Fruit fly (Drosophila melanogaster) whole organism, embryonic: Measurements from ENCODE around the gene CG8176.

Experiments
- Adf1 ChIP-seq: fragments of 200-800 bp; sonication (Bioruptor generic); IDR thresholded peaks from 2 replicates; pipeline ENCODE4 v1.3.6; 2022; ENCODE audit warnings: missing biosample characterization, missing genetic modification characterization
- C15 ChIP-seq: fragments of 200-800 bp; sonication (Bioruptor generic); IDR thresholded peaks from 3 replicates; pipeline ENCODE4 v1.3.6; 2022; ENCODE audit warnings: missing biosample characterization, missing genetic modification characterization
- CG1024 ChIP-seq: fragments of 200-800 bp; sonication (Bioruptor generic); IDR thresholded peaks from 2 replicates; pipeline ENCODE4 v1.3.6; 2022; ENCODE audit warnings: missing biosample characterization, missing genetic modification characterization
- CG12236 ChIP-seq: fragments of 200-800 bp; sonication (Bioruptor generic); optimal IDR thresholded peaks from 2 replicates; lab custom pipeline; 2016; ENCODE audit warnings: missing biosample characterization, missing genetic modification characterization
- CG15073 ChIP-seq: fragments of 200-800 bp; sonication (Bioruptor generic); optimal IDR thresholded peaks from 2 replicates; lab custom pipeline; 2016; ENCODE audit warnings: missing biosample characterization, missing genetic modification characterization
- CG1602 ChIP-seq: fragments of 200-800 bp; sonication (Bioruptor generic); optimal IDR thresholded peaks from 3 replicates; lab custom pipeline; 2016; ENCODE audit warnings: missing biosample characterization, missing genetic modification characterization
- CG17385 ChIP-seq: fragments of 200-800 bp; sonication (Bioruptor generic); optimal IDR thresholded peaks from 3 replicates; lab custom pipeline; 2018; ENCODE audit warnings: missing biosample characterization, mild to moderate bottlenecking, missing genetic modification characterization
- CG18764 ChIP-seq: fragments of 200-800 bp; sonication (Bioruptor generic); optimal IDR thresholded peaks from 3 replicates; lab custom pipeline; 2016; ENCODE audit warnings: missing biosample characterization, missing genetic modification characterization
- CG2199 ChIP-seq: fragments of 200-800 bp; sonication (Bioruptor generic); IDR thresholded peaks from 3 replicates; pipeline ENCODE4 v1.3.6; 2022; ENCODE audit warnings: missing biosample characterization, missing genetic modification characterization
- CG3281 ChIP-seq: fragments of 200-800 bp; sonication (Bioruptor generic); optimal IDR thresholded peaks from 3 replicates; lab custom pipeline; 2017; ENCODE audit warnings: missing biosample characterization, mild to moderate bottlenecking, missing genetic modification characterization
- CG3995 ChIP-seq: fragments of 200-800 bp; sonication (Bioruptor generic); optimal IDR thresholded peaks from 3 replicates; lab custom pipeline; 2016; ENCODE audit warnings: missing biosample characterization, missing genetic modification characterization
- CG4424 ChIP-seq: fragments of 200-800 bp; sonication (Bioruptor generic); optimal IDR thresholded peaks from 3 replicates; lab custom pipeline; 2016; ENCODE audit warnings: missing biosample characterization, missing genetic modification characterization
- CG4820 ChIP-seq: fragments of 200-800 bp; sonication (Bioruptor generic); optimal IDR thresholded peaks from 3 replicates; lab custom pipeline; 2016; ENCODE audit warnings: missing biosample characterization, missing genetic modification characterization
- CG4854 ChIP-seq: fragments of 200-800 bp; sonication (Bioruptor generic); optimal IDR thresholded peaks from 2 replicates; lab custom pipeline; 2016; ENCODE audit warnings: missing biosample characterization, missing genetic modification characterization, inconsistent platforms
- CG7745 ChIP-seq: fragments of 200-800 bp; sonication (Bioruptor generic); optimal IDR thresholded peaks from 2 replicates; lab custom pipeline; 2018; ENCODE audit warnings: missing biosample characterization, mild to moderate bottlenecking, missing genetic modification characterization, moderate library complexity
- CG8089 ChIP-seq: fragments of 200-800 bp; sonication (Bioruptor generic); optimal IDR thresholded peaks from 3 replicates; lab custom pipeline; 2016; ENCODE audit warnings: missing biosample characterization, missing genetic modification characterization
- CG9727 ChIP-seq: fragments of 200-800 bp; sonication (Bioruptor generic); optimal IDR thresholded peaks from 3 replicates; lab custom pipeline; 2017; ENCODE audit warnings: missing biosample characterization, mild to moderate bottlenecking, missing genetic modification characterization
- CG9876 ChIP-seq: fragments of 200-800 bp; sonication (Bioruptor generic); optimal IDR thresholded peaks from 2 replicates; lab custom pipeline; 2016; ENCODE audit warnings: missing biosample characterization, missing genetic modification characterization
- Dip3 ChIP-seq: fragments of 200-800 bp; sonication (Bioruptor generic); optimal IDR thresholded peaks from 3 replicates; lab custom pipeline; 2016; ENCODE audit warnings: missing biosample characterization, missing genetic modification characterization
- Ets97D ChIP-seq: fragments of 200-800 bp; sonication (Bioruptor generic); optimal IDR thresholded peaks from 3 replicates; lab custom pipeline; 2016; ENCODE audit warnings: missing biosample characterization, missing genetic modification characterization
- Mes4 ChIP-seq: fragments of 200-800 bp; sonication (Bioruptor generic); optimal IDR thresholded peaks from 2 replicates; lab custom pipeline; 2016; ENCODE audit warnings: missing biosample characterization, missing genetic modification characterization
- Myb ChIP-seq: fragments of 200-800 bp; sonication (Bioruptor generic); optimal IDR thresholded peaks from 2 replicates; lab custom pipeline; 2016; ENCODE audit warnings: missing biosample characterization, missing genetic modification characterization
- Sox100B ChIP-seq: fragments of 200-800 bp; sonication (Bioruptor generic); optimal IDR thresholded peaks from 3 replicates; lab custom pipeline; 2018; ENCODE audit warnings: missing biosample characterization, mild to moderate bottlenecking, missing genetic modification characterization
- Stat92E ChIP-seq, 3 experiments: fragments of >200 bp in 2 of 3; fragments of 200-800 bp in 1 of 3; sonication (Bioruptor generic) in 1 of 3; optimal IDR thresholded peaks; 2 replicates each; lab custom pipeline; 2017 to 2019; ENCODE audit warnings: missing biosample characterization in 3 of 3, missing genetic modification characterization in 3 of 3, mild to moderate bottlenecking in 1 of 3, moderate library complexity in 1 of 3
- Xbp1 ChIP-seq: fragments of 200-800 bp; sonication (Bioruptor generic); optimal IDR thresholded peaks from 3 replicates; lab custom pipeline; 2016; ENCODE audit warnings: missing biosample characterization, mild to moderate bottlenecking, missing genetic modification characterization
- aop ChIP-seq: fragments of 200-800 bp; sonication (Bioruptor generic); IDR thresholded peaks from 2 replicates; pipeline ENCODE4 v1.3.6; 2022; ENCODE audit warnings: missing biosample characterization, missing genetic modification characterization
- ash1 ChIP-seq: fragments of 200-800 bp; sonication (Bioruptor generic); optimal IDR thresholded peaks from 2 replicates; lab custom pipeline; 2018; ENCODE audit warnings: missing biosample characterization, mild to moderate bottlenecking, missing genetic modification characterization
- ato ChIP-seq: fragments of 200-800 bp; sonication (Bioruptor generic); IDR thresholded peaks from 2 replicates; pipeline ENCODE4 v1.3.6; 2022; ENCODE audit warnings: missing biosample characterization, missing genetic modification characterization; ENCODE audit not compliant: partially characterized antibody
- chn ChIP-seq: fragments of 200-800 bp; sonication (Bioruptor generic); optimal IDR thresholded peaks from 2 replicates; lab custom pipeline; 2016; ENCODE audit warnings: missing biosample characterization, missing genetic modification characterization
- croc ChIP-seq: fragments of 200-800 bp; sonication (Bioruptor generic); conservative IDR thresholded peaks from 3 replicates; pipeline ENCODE4 v1.3.6; 2022; ENCODE audit warnings: missing biosample characterization, missing genetic modification characterization
- cwo ChIP-seq: fragments of 200-800 bp; sonication (Bioruptor generic); optimal IDR thresholded peaks from 3 replicates; lab custom pipeline; 2017; ENCODE audit warnings: missing biosample characterization, missing genetic modification characterization, mild to moderate bottlenecking, moderate library complexity, missing genetic modification reagents
- dati ChIP-seq: fragments of 200-800 bp; sonication (Bioruptor generic); IDR thresholded peaks from 2 replicates; pipeline ENCODE4 v1.3.6; 2022; ENCODE audit warnings: missing biosample characterization, missing genetic modification characterization
- dimm ChIP-seq: fragments of 200-800 bp; sonication (Bioruptor generic); IDR thresholded peaks from 2 replicates; pipeline ENCODE4 v1.3.6; 2022; ENCODE audit warnings: missing biosample characterization, missing genetic modification characterization
- ewg ChIP-seq: fragments of 200-800 bp; sonication (Bioruptor generic); optimal IDR thresholded peaks from 3 replicates; lab custom pipeline; 2017; ENCODE audit warnings: mild to moderate bottlenecking, missing biosample characterization, missing genetic modification reagents, missing genetic modification characterization
- exex ChIP-seq: fragments of 200-800 bp; sonication (Bioruptor generic); optimal IDR thresholded peaks from 4 replicates; lab custom pipeline; 2018; ENCODE audit warnings: missing biosample characterization, mild to moderate bottlenecking, missing genetic modification characterization, moderate library complexity
- gt ChIP-seq: fragments of 200-800 bp; sonication (Bioruptor generic); IDR thresholded peaks from 2 replicates; pipeline ENCODE4 v1.3.6; 2022; ENCODE audit warnings: missing biosample characterization, missing genetic modification characterization
- her ChIP-seq: fragments of 200-800 bp; sonication (Bioruptor generic); optimal IDR thresholded peaks from 2 replicates; lab custom pipeline; 2016; ENCODE audit warnings: missing biosample characterization, missing genetic modification characterization
- lab ChIP-seq: fragments of 200-800 bp; sonication (Bioruptor generic); optimal IDR thresholded peaks from 3 replicates; lab custom pipeline; 2017; ENCODE audit warnings: missing biosample characterization, missing genetic modification characterization, mild to moderate bottlenecking, moderate library complexity, missing genetic modification reagents
- lola ChIP-seq, 3 experiments: fragments of >200 bp in 2 of 3; fragments of 200-800 bp in 1 of 3; sonication (Bioruptor generic) in 1 of 3; optimal IDR thresholded peaks; 2 replicates each; lab custom pipeline; 2017 to 2019; ENCODE audit warnings: missing biosample characterization in 3 of 3, missing genetic modification characterization in 3 of 3, mild to moderate bottlenecking in 1 of 3, moderate library complexity in 1 of 3
- nerfin-2 ChIP-seq: fragments of 200-800 bp; sonication (Bioruptor generic); IDR thresholded peaks from 2 replicates; pipeline ENCODE4 v1.3.6; 2022; ENCODE audit warnings: missing biosample characterization, missing genetic modification characterization; ENCODE audit not compliant: partially characterized antibody
- otp ChIP-seq: fragments of 200-800 bp; sonication (Bioruptor generic); IDR thresholded peaks from 3 replicates; pipeline ENCODE4, ENCODE4 v1.3.6; 2022; ENCODE audit warnings: missing biosample characterization, missing genetic modification characterization
- peb ChIP-seq: fragments of 200-800 bp; sonication (Bioruptor generic); IDR thresholded peaks from 2 replicates; pipeline ENCODE4 v1.3.6; 2022; ENCODE audit warnings: missing biosample characterization, missing genetic modification characterization
- psq ChIP-seq: fragments of 200-800 bp; sonication (Bioruptor generic); optimal IDR thresholded peaks from 2 replicates; lab custom pipeline; 2017; ENCODE audit warnings: missing biosample characterization, missing genetic modification characterization
- sd ChIP-seq: fragments of 200-800 bp; sonication (Bioruptor generic); optimal IDR thresholded peaks from 3 replicates; lab custom pipeline; 2018; ENCODE audit warnings: missing biosample characterization, mild to moderate bottlenecking, missing genetic modification characterization, moderate library complexity
- sens ChIP-seq: fragments of 200-800 bp; sonication (Bioruptor generic); peaks from one replicate; lab custom pipeline; 2016; ENCODE audit warnings: missing biosample characterization, missing genetic modification characterization
- so ChIP-seq: fragments of 200-800 bp; sonication (Bioruptor generic); IDR thresholded peaks from 3 replicates; pipeline ENCODE4 v1.3.6; 2022; ENCODE audit warnings: missing biosample characterization, missing genetic modification characterization
- sr ChIP-seq: fragments of 200-800 bp; sonication (Bioruptor generic); IDR thresholded peaks from 3 replicates; pipeline ENCODE4 v1.3.6; 2022; ENCODE audit warnings: missing biosample characterization, missing genetic modification characterization
- trem ChIP-seq: fragments of 200-800 bp; optimal IDR thresholded peaks from 3 replicates; lab custom pipeline; 2019; ENCODE audit warnings: missing biosample characterization, mild to moderate bottlenecking, missing genetic modification characterization, moderate library complexity
- ttk ChIP-seq: fragments of 200-800 bp; sonication (Bioruptor generic); IDR thresholded peaks from 2 replicates; pipeline ENCODE4 v2.1.2; 2022; ENCODE audit warnings: missing biosample characterization, missing genetic modification characterization
- twi ChIP-seq: fragments of 200-800 bp; optimal IDR thresholded peaks from 2 replicates; lab custom pipeline; 2019; ENCODE audit warnings: missing biosample characterization, mild to moderate bottlenecking, missing genetic modification characterization, moderate library complexity
- vnd ChIP-seq: fragments of 200-800 bp; sonication (Bioruptor generic); IDR thresholded peaks from 3 replicates; pipeline ENCODE4 v1.3.6; 2022; ENCODE audit warnings: missing biosample characterization, missing genetic modification characterization; ENCODE audit not compliant: partially characterized antibody

CG8176 gene

DNA sequence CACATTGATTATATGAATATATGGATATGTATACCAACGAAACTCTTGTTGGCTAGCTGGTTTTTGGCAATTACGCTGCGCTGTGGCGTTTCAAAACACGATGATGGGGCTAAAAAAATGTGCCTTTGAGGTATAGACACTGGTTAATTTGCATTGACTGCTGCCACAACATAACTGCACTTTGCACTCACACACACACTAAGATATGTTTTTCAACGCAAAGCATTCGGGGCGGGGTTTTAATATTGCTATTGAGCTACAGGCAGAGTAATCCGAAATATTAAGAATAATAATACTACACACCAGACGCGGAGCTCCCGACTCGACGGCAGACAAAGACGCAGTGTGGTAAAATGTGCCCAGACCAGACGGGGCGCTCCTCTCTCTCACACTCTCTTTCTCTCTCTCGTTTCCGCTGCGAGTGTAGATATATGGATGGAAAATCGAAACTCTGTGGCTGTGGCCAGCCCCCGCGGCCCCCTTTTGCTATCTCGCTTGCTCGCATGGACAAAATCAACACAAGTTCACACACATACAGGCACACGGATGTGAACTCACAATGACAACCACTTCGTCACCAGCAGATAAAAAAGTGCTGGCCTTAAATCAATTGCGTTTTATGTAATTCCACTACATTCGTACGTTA lies 35.3 kb downstream of the CG8176 start (continued):
- TF ChIP-seq Sox100B (GFP tag; lab: Kevin White, UChicago) (no peak), Xbp1 (GFP tag; lab: Kevin White, UChicago) (no peak), sr (no peak), ttk (GFP tag; lab: Robert Waterston, UW) (no peak), Ets97D (GFP tag; lab: Kevin White, UChicago) (peak; percentile 4), trem (tag; lab: Kevin White, UChicago) (no peak), CG4424 (no peak), sd (tag; lab: Kevin White, UChicago) (peak; percentile 51), CG15073 (no peak), CG1024 (GFP tag; lab: Robert Waterston, UW) (no peak), CG3281 (GFP tag; lab: Kevin White, UChicago) (peak; percentile 63), Myb (no peak), ato (GFP tag; lab: Robert Waterston, UW) (no peak), CG2199 (GFP tag; lab: Robert Waterston, UW) (no peak), exex (tag; lab: Kevin White, UChicago) (peak; percentile 36), CG17385 (GFP tag; lab: Kevin White, UChicago) (peak; percentile 32), her (GFP tag; lab: Kevin White, UChicago) (peak; percentile 68), lola (GFP tag; optimal IDR thresholded peaks at IDR 0.05; lab: Kevin White, UChicago) (no peak), CG8089 (GFP tag; lab: Kevin White, UChicago) (peak; percentile 32), chn (GFP tag; lab: Kevin White, UChicago) (peak; percentile 76), dati (GFP tag; lab: Robert Waterston, UW) (no peak), peb (GFP tag; lab: Robert Waterston, UW) (no peak), aop (GFP tag; lab: Robert Waterston, UW) (no peak), CG7745 (tag; lab: Kevin White, UChicago) (no peak), lab (peak; percentile 68), C15 (GFP tag; lab: Robert Waterston, UW) (no peak), nerfin-2 (no peak), gt (GFP tag; lab: Robert Waterston, UW) (no peak), CG4820 (no peak), CG1602 (GFP tag; lab: Kevin White, UChicago) (no peak), CG9727 (GFP tag; lab: Kevin White, UChicago) (peak; percentile 20), dimm (GFP tag; lab: Robert Waterston, UW) (no peak), vnd (GFP tag; lab: Robert Waterston, UW) (no peak), ewg (GFP tag; lab: Kevin White, UChicago) (peak; percentile 11), CG9876 (no peak), CG3995 (peak; percentile 5), otp (GFP tag; lab: Robert Waterston, UW) (no peak), CG18764 (no peak), Adf1 (GFP tag; lab: Robert Waterston, UW) (no peak), psq (GFP tag; lab: Kevin White, UChicago) (no peak), twi (no peak), Dip3 (GFP tag; lab: Kevin White, UChicago) (no peak), croc (GFP tag; lab: Robert Waterston, UW) (no peak), sens (GFP tag; lab: Kevin White, UChicago) (peak; percentile 85), Mes4 (GFP tag; lab: Kevin White, UChicago) (no peak), ash1 (GFP tag; lab: Kevin White, UChicago) (peak; percentile 72), CG4854 (GFP tag; lab: Kevin White, UChicago) (no peak), CG12236 (GFP tag; lab: Kevin White, UChicago) (no peak), so (GFP tag; lab: Robert Waterston, UW) (no peak), cwo (peak; percentile 13), Stat92E (GFP tag; optimal IDR thresholded peaks at IDR 0.05; lab: Kevin White, UChicago) (no peak)
